Fruit fly (Drosophila melanogaster) whole organism, pupa: Measurements from ENCODE around the gene Rbcn-3B.
A peak's percentile ranks its signal among the peaks of the same experiment; 100 is the strongest.

ENCODE experiments used
- CG10348 ChIP-seq: fragments of 200-800 bp; sonication (Bioruptor generic); IDR thresholded peaks from 2 replicates; pipeline ENCODE4 v1.3.6; 2022; ENCODE audit warnings: missing biosample characterization, missing genetic modification characterization
- CG12605 ChIP-seq: fragments of 200-800 bp; sonication (Bioruptor generic); IDR thresholded peaks from 2 replicates; pipeline ENCODE4 v1.3.6; 2022; ENCODE audit warnings: missing biosample characterization, missing genetic modification characterization
- CG13204 ChIP-seq: fragments of 200-800 bp; sonication (Bioruptor generic); optimal IDR thresholded peaks from 2 replicates; lab custom pipeline; 2018; ENCODE audit warnings: missing biosample characterization, mild to moderate bottlenecking, missing genetic modification characterization, moderate library complexity
- CG14655 ChIP-seq: fragments of 200-800 bp; sonication (Bioruptor generic); optimal IDR thresholded peaks from 3 replicates; lab custom pipeline; 2017; ENCODE audit warnings: mild to moderate bottlenecking, missing biosample characterization, missing genetic modification reagents, missing genetic modification characterization
- CG15710 ChIP-seq: fragments of 200-800 bp; sonication (Bioruptor generic); optimal IDR thresholded peaks from 2 replicates; lab custom pipeline; 2018; ENCODE audit warnings: missing biosample characterization, mild to moderate bottlenecking, missing genetic modification characterization, moderate library complexity
- CG17806 ChIP-seq: fragments of 200-800 bp; sonication (Bioruptor generic); optimal IDR thresholded peaks from 2 replicates; lab custom pipeline; 2018; ENCODE audit warnings: missing biosample characterization, mild to moderate bottlenecking, missing genetic modification characterization, moderate library complexity
- CG32121 ChIP-seq: fragments of 200-800 bp; sonication (Bioruptor generic); IDR thresholded peaks from 2 replicates; pipeline ENCODE4 v1.3.6; 2022; ENCODE audit warnings: missing biosample characterization, missing genetic modification characterization
- CG34367 ChIP-seq: fragments of 200-800 bp; sonication (Bioruptor generic); optimal IDR thresholded peaks from 2 replicates; lab custom pipeline; 2018; ENCODE audit warnings: missing biosample characterization, mild to moderate bottlenecking, missing genetic modification characterization
- CG4496 ChIP-seq: fragments of 200-800 bp; sonication (Bioruptor generic); IDR thresholded peaks from 3 replicates; pipeline ENCODE4 v1.3.6; 2022; ENCODE audit warnings: missing biosample characterization, missing genetic modification characterization
- CG8159 ChIP-seq: fragments of 200-800 bp; sonication (Bioruptor generic); optimal IDR thresholded peaks from 3 replicates; lab custom pipeline; 2018; ENCODE audit warnings: missing biosample characterization, mild to moderate bottlenecking, missing genetic modification characterization, moderate library complexity
- CG8301 ChIP-seq: fragments of 200-800 bp; sonication (Bioruptor generic); optimal IDR thresholded peaks from 2 replicates; lab custom pipeline; 2018; ENCODE audit warnings: missing biosample characterization, mild to moderate bottlenecking, missing genetic modification characterization
- CG9948 ChIP-seq: fragments of 200-800 bp; sonication (Bioruptor generic); optimal IDR thresholded peaks from 2 replicates; lab custom pipeline; 2018; ENCODE audit warnings: missing biosample characterization, mild to moderate bottlenecking, missing genetic modification characterization, moderate library complexity
- D1 ChIP-seq: fragments of 200-800 bp; sonication (Bioruptor generic); optimal IDR thresholded peaks from 2 replicates; lab custom pipeline; 2018; ENCODE audit warnings: missing biosample characterization, mild to moderate bottlenecking, missing genetic modification characterization, moderate library complexity
- EcR ChIP-seq: fragments of 200-800 bp; sonication (Bioruptor generic); optimal IDR thresholded peaks from 3 replicates; lab custom pipeline; 2019; ENCODE audit warnings: missing biosample characterization, missing genetic modification characterization, mild to moderate bottlenecking, moderate library complexity, missing genetic modification reagents
- Ets98B ChIP-seq: fragments of 200-800 bp; sonication (Bioruptor generic); IDR thresholded peaks from 2 replicates; pipeline ENCODE4 v1.3.6; 2022; ENCODE audit warnings: missing biosample characterization, missing genetic modification characterization
- Pif1A ChIP-seq: fragments of 200-800 bp; sonication (Bioruptor generic); optimal IDR thresholded peaks from 3 replicates; lab custom pipeline; 2016; ENCODE audit warnings: missing biosample characterization, missing genetic modification characterization
- Pif1B ChIP-seq: fragments of 200-800 bp; sonication (Bioruptor generic); optimal IDR thresholded peaks from 3 replicates; lab custom pipeline; 2016; ENCODE audit warnings: missing biosample characterization, missing genetic modification characterization
- Snoo ChIP-seq: fragments of 200-800 bp; sonication (Bioruptor generic); optimal IDR thresholded peaks from 3 replicates; lab custom pipeline; 2017; ENCODE audit warnings: missing biosample characterization, mild to moderate bottlenecking, missing genetic modification characterization, inconsistent platforms
- fd96Ca ChIP-seq: fragments of 200-800 bp; sonication (Bioruptor generic); IDR thresholded peaks from 3 replicates; pipeline ENCODE4 v1.3.6; 2022; ENCODE audit warnings: missing biosample characterization, missing genetic modification characterization
- gl ChIP-seq: fragments of 200-800 bp; sonication (Bioruptor generic); optimal IDR thresholded peaks from 2 replicates; lab custom pipeline; 2018; ENCODE audit warnings: missing biosample characterization, mild to moderate bottlenecking, missing genetic modification characterization
- rn ChIP-seq: fragments of 200-800 bp; sonication (Bioruptor generic); IDR thresholded peaks from 2 replicates; pipeline ENCODE4 v1.3.6; 2022; ENCODE audit warnings: missing biosample characterization, missing genetic modification characterization

Rbcn-3B gene

DNA sequence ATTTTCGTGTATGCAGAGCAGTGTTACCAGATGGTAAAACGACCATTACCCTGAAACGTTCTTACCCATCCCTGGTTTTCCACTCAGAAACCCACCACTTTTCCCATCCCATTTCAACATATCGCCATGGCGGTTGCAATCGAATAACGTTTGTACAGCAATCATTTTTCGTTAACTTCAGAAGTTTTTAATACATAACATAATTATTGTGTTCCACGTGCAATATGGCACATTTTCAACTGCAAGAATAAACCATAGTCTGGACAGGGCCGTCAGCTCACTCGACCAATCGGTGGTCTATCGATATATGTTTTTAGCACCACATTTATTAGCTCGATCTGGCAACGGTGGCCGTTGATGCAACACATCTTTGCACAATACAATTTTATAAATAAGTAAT, 18.8 kb upstream of the Rbcn-3B start, which contains the start of the genes trr and mRpL16:
TSS of gene trr (minus strand) at position 25 of the 400 bp plus-strand sequence.
TSS of gene mRpL16 (plus strand) at position 331 of the 400 bp plus-strand sequence.
- peak; percentile 30 for TF ChIP-seq CG15710
- TF ChIP-seq fd96Ca (GFP tag; lab: Robert Waterston, UW) = no peak
- no peak for TF ChIP-seq CG32121
- peak; percentile 35; the same call in 1 of the 2 replicates for TF ChIP-seq Ets98B (GFP tag; lab: Robert Waterston, UW)
- TF ChIP-seq CG4496 (GFP tag; lab: Robert Waterston, UW) = peak; percentile 62; the same call in 2 of the 3 replicates

DNA sequence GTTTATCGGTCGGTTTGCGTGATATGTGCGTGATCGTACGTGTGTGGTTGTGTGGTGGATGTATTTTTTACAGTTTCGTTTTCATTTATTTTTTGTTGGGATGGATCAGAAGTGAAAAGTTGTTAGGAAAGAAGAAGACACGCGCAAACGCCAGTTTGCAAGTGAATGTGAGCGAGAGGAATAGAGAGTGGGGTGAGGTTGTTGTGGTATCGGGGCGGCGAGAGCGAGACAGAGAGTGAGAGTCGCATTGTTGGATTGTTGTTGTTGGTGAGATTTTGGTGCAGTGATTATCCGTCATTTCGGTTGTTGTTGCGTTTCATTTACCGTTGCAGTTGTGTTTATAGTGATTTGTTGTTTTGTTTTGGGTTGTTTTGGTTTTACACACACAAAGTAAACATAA, 15.2 kb upstream of the Rbcn-3B start:
- TF ChIP-seq Snoo (no peak), CG8301 (no peak), CG4496 (GFP tag; lab: Robert Waterston, UW) (no peak), rn (GFP tag; lab: Robert Waterston, UW) (no peak), CG13204 (GFP tag; lab: Kevin White, UChicago) (no peak), Pif1A (no peak), CG32121 (no peak), CG17806 (tag; lab: Kevin White, UChicago) (no peak), Pif1B (GFP tag; lab: Kevin White, UChicago) (no peak), CG14655 (GFP tag; lab: Kevin White, UChicago) (no peak), CG10348 (GFP tag; lab: Robert Waterston, UW) (no peak), EcR (GFP tag; lab: Kevin White, UChicago) (no peak), D1 (tag; lab: Kevin White, UChicago) (no peak), CG9948 (tag; lab: Kevin White, UChicago) (no peak), CG34367 (no peak), CG15710 (no peak), Ets98B (GFP tag; lab: Robert Waterston, UW) (no peak), gl (no peak)

DNA sequence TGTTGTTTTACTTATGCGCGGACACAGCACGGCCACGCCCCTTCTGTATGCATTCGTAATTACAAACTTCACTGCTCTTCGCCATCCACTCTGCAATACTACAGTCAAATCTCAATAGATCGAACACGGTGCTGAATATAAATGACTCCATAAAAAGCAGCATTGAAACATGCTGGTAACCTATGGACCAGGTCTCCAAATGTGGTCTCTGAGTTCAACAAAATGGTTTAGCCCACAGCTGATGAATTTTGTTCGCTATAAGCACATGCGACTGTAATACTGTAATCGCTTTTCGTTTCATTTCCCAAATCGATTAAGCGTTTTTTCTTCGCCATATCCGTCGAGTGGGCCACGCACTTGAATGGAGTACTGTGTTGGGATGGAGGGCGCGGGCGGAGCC, 11.3 kb upstream of the Rbcn-3B start:
- TF ChIP-seq CG10348 (GFP tag; lab: Robert Waterston, UW) = no peak
- no peak for TF ChIP-seq CG12605 (GFP tag; lab: Robert Waterston, UW)
- peak; percentile 16 for TF ChIP-seq CG34367
- peak; percentile 27; the same call in 1 of the 2 replicates for TF ChIP-seq CG32121
- no peak for TF ChIP-seq Pif1A
- TF ChIP-seq EcR (GFP tag; lab: Kevin White, UChicago) = no peak
- TF ChIP-seq gl = peak; percentile 16
- peak; percentile 39 for TF ChIP-seq CG17806 (tag; lab: Kevin White, UChicago)
- TF ChIP-seq CG4496 (GFP tag; lab: Robert Waterston, UW) = peak; percentile 73; the same call in 2 of the 3 replicates
- TF ChIP-seq CG15710 = peak; percentile 66
- peak; percentile 60; the same call in 1 of the 3 replicates for TF ChIP-seq fd96Ca (GFP tag; lab: Robert Waterston, UW)
- no peak for TF ChIP-seq CG14655 (GFP tag; lab: Kevin White, UChicago)
- peak; percentile 48 for TF ChIP-seq Snoo
- peak; percentile 48; the same call in 1 of the 2 replicates for TF ChIP-seq Ets98B (GFP tag; lab: Robert Waterston, UW)
- no peak for TF ChIP-seq CG13204 (GFP tag; lab: Kevin White, UChicago)
- TF ChIP-seq CG8159 (tag; lab: Kevin White, UChicago) = peak; percentile 58
- TF ChIP-seq D1 (tag; lab: Kevin White, UChicago) = no peak
- no peak for TF ChIP-seq rn (GFP tag; lab: Robert Waterston, UW)
- peak; percentile 30 for TF ChIP-seq CG8301
- no peak for TF ChIP-seq Pif1B (GFP tag; lab: Kevin White, UChicago)
- TF ChIP-seq CG9948 (tag; lab: Kevin White, UChicago) = peak; percentile 33

DNA sequence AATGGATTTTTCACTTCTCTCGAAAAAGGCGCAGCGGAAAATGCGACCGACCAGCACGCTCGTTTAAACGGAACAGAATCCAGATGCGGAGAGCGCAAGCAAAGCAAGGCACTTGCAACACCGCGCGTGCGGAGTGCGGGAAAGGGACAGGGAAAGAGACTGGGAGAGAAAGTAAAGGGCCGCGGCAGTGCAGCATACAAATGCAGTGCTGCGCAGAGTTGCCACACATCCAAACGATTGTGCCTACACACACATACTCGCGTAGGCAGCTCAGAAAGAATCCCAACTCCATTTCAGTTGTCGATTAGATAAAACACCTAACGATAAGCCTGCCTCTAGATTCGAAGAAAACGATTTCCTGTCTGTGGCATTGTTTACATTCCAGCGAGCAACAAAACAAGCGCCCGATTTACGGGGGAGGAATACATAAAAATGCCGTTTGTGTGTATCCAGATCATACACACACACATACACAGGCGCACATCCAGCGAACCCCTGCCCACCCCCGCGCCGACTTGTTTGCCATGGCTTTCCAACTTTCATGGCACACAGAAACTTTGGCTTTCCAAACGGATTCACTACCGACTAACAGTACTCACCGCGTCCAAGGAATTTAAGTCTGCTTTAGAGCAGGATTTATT, 9.2 kb upstream of the Rbcn-3B start:
- TF ChIP-seq CG8159 (tag; lab: Kevin White, UChicago) = no peak
- peak; percentile 62 for TF ChIP-seq CG13204 (GFP tag; lab: Kevin White, UChicago)
- TF ChIP-seq Pif1B (GFP tag; lab: Kevin White, UChicago) = peak; percentile 31
- TF ChIP-seq Ets98B (GFP tag; lab: Robert Waterston, UW) = peak; percentile 21; the same call in 1 of the 2 replicates

DNA sequence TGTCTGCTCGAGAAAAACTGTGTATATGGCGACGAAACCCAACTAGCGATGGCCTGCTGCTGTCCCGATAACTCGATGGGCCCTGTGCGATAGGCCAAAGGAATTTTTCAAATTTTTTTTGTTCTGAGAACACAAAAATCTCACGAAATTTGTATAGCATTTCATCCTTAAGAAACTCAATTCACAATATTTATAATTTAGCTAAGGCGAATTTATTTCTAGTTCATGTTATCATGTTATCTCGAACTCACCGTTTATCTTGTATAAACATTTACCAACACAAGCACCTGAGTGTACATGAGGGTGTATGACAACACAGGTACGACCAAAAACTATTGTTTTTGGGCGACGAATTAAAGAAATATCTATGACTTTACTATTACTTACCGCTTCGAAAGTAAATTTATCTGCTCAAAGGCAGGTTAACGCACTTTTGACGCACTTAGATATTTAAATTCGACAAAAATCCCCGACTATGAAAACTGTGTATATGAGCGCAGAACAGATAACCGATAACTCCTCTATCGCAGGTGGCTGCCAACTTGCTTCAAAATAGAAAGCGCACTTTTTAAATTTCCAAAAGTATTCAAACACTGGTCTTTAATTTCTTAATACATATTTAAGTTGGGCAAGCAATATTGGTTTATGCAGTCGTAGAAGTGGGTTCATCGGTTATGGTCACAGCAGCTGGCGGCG, 8.4 kb upstream of the Rbcn-3B start, which contains the start of gene arm:
TSS of gene arm (minus strand) at position 524 of the 696 bp plus-strand sequence.
- no peak for TF ChIP-seq Ets98B (GFP tag; lab: Robert Waterston, UW)
- TF ChIP-seq CG8159 (tag; lab: Kevin White, UChicago) = peak; percentile 12

DNA sequence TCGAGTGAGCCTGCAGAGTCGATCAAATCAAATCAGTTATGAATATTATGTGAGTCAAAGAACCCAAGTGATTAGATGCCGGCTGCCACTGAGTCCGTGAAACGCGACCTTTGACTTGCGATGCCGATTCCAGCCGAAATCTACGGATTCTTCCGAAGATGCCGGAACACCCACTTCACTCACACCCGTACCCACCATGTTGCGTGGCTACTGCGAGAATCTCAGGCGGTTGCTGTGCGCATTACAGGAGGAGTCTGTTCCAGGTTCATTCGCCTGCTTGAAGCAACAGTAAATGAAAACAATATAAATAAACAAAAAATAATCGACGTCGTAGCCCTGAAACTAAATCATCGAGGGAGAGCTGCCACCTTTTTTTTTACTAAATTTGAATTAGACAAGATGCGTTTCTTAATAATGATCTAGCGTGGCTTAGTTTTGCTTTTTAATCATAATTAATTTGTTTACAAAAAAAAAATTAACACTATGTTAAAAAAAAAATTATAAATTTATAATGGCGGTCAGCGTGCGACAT, 7.0 kb upstream of the Rbcn-3B start, which contains the start of gene Ldaf1:
TSS of gene Ldaf1 (minus strand) at position 307 of the 532 bp plus-strand sequence.
- TF ChIP-seq EcR (GFP tag; lab: Kevin White, UChicago) (peak; percentile 39), CG8301 (no peak)
